Fruit fly (Drosophila melanogaster) whole organism, embryonic: ENCODE data around the gene PGAP2.

ENCODE experiments used
- CG10209 ChIP-seq: fragments of 200-800 bp; sonication (Bioruptor generic); optimal IDR thresholded peaks from 3 replicates; lab custom pipeline; 2017; ENCODE audit warnings: missing biosample characterization, mild to moderate bottlenecking, missing genetic modification characterization, missing genetic modification reagents
- CG10274 ChIP-seq: fragments of 200-800 bp; sonication (Bioruptor generic); optimal IDR thresholded peaks from 3 replicates; lab custom pipeline; 2017; ENCODE audit warnings: missing biosample characterization, mild to moderate bottlenecking, missing genetic modification characterization
- CG11398 ChIP-seq: fragments of 200-800 bp; sonication (Bioruptor generic); optimal IDR thresholded peaks from 2 replicates; lab custom pipeline; 2016; ENCODE audit warnings: missing biosample characterization, missing genetic modification characterization
- CG11504 ChIP-seq: fragments of 200-800 bp; sonication (Bioruptor generic); optimal IDR thresholded peaks from 3 replicates; lab custom pipeline; 2019; ENCODE audit warnings: missing biosample characterization, mild to moderate bottlenecking, missing genetic modification characterization, moderate library complexity
- CG12391 ChIP-seq: fragments of 200-800 bp; sonication (Bioruptor generic); optimal IDR thresholded peaks from 3 replicates; lab custom pipeline; 2018; ENCODE audit warnings: missing biosample characterization, mild to moderate bottlenecking, missing genetic modification characterization, moderate library complexity
- CG14710 ChIP-seq: fragments of 200-800 bp; sonication (Bioruptor generic); optimal IDR thresholded peaks from 3 replicates; lab custom pipeline; 2019; ENCODE audit warnings: missing biosample characterization, mild to moderate bottlenecking, missing genetic modification characterization, moderate library complexity
- CG14965 ChIP-seq: fragments of 200-800 bp; sonication (Bioruptor generic); optimal IDR thresholded peaks from 2 replicates; lab custom pipeline; 2016; ENCODE audit warnings: missing biosample characterization, missing genetic modification characterization, borderline replicate concordance
- CG15601 ChIP-seq: fragments of 200-800 bp; sonication (Bioruptor generic); optimal IDR thresholded peaks from 3 replicates; lab custom pipeline; 2019; ENCODE audit warnings: missing biosample characterization, mild to moderate bottlenecking, missing genetic modification characterization, moderate library complexity
- CG15696 ChIP-seq: fragments of 200-800 bp; sonication (Bioruptor generic); optimal IDR thresholded peaks from 2 replicates; lab custom pipeline; 2019; ENCODE audit warnings: missing biosample characterization, mild to moderate bottlenecking, missing genetic modification characterization, moderate library complexity
- CG17328 ChIP-seq: fragments of 200-800 bp; sonication (Bioruptor generic); IDR thresholded peaks from 2 replicates; pipeline ENCODE4 v1.3.6; 2022; ENCODE audit warnings: missing biosample characterization, missing genetic modification characterization
- CG18599 ChIP-seq: fragments of 200-800 bp; sonication (Bioruptor generic); optimal IDR thresholded peaks from 3 replicates; lab custom pipeline; 2017; ENCODE audit warnings: missing biosample characterization, missing genetic modification characterization, mild to moderate bottlenecking, moderate library complexity, missing genetic modification reagents
- CG2116 ChIP-seq: fragments of 200-800 bp; sonication (Bioruptor generic); optimal IDR thresholded peaks from 3 replicates; lab custom pipeline; 2018; ENCODE audit warnings: missing biosample characterization, mild to moderate bottlenecking, missing genetic modification characterization
- CG3847 ChIP-seq: fragments of 200-800 bp; sonication (Bioruptor generic); IDR thresholded peaks from 2 replicates; pipeline ENCODE4 v1.3.6; 2022; ENCODE audit warnings: missing biosample characterization, missing genetic modification characterization
- CG42726 ChIP-seq: fragments of 200-800 bp; sonication (Bioruptor generic); IDR thresholded peaks from 2 replicates; pipeline ENCODE4 v1.3.6; 2022; ENCODE audit warnings: missing biosample characterization, missing genetic modification characterization; ENCODE audit not compliant: partially characterized antibody
- CG4854 ChIP-seq: fragments of 200-800 bp; sonication (Bioruptor generic); optimal IDR thresholded peaks from 2 replicates; lab custom pipeline; 2016; ENCODE audit warnings: missing biosample characterization, missing genetic modification characterization, inconsistent platforms
- CG6813 ChIP-seq: fragments of 200-800 bp; sonication (Bioruptor generic); optimal IDR thresholded peaks from 2 replicates; lab custom pipeline; 2017; ENCODE audit warnings: missing biosample characterization, missing genetic modification characterization, mild to moderate bottlenecking, moderate library complexity, missing genetic modification reagents
- CG7372 ChIP-seq: fragments of 200-800 bp; sonication (Bioruptor generic); IDR thresholded peaks from 2 replicates; pipeline ENCODE4 v1.3.6; 2022; ENCODE audit warnings: missing biosample characterization, missing genetic modification characterization
- CG7987 ChIP-seq: fragments of 200-800 bp; sonication (Bioruptor generic); optimal IDR thresholded peaks from 2 replicates; lab custom pipeline; 2018; ENCODE audit warnings: missing biosample characterization, mild to moderate bottlenecking, missing genetic modification characterization, moderate library complexity
- CG8281 ChIP-seq: fragments of 200-800 bp; sonication (Bioruptor generic); optimal IDR thresholded peaks from 2 replicates; lab custom pipeline; 2018; ENCODE audit warnings: missing biosample characterization, mild to moderate bottlenecking, missing genetic modification characterization, moderate library complexity
- CoRest ChIP-seq: fragments of 200-800 bp; sonication (Bioruptor generic); optimal IDR thresholded peaks from 3 replicates; lab custom pipeline; 2018; ENCODE audit warnings: missing biosample characterization, mild to moderate bottlenecking, missing genetic modification characterization, moderate library complexity
- Dref ChIP-seq: fragments of 200-800 bp; sonication (Bioruptor generic); IDR thresholded peaks from 2 replicates; pipeline ENCODE4 v1.3.6; 2022; ENCODE audit warnings: missing biosample characterization, missing genetic modification characterization
- Fer1 ChIP-seq: fragments of 200-800 bp; sonication (Bioruptor generic); optimal IDR thresholded peaks from 2 replicates; lab custom pipeline; 2017; ENCODE audit warnings: missing biosample characterization, mild to moderate bottlenecking, missing genetic modification characterization
- Gsc ChIP-seq: fragments of 200-800 bp; sonication (Bioruptor generic); IDR thresholded peaks from 2 replicates; pipeline ENCODE4 v1.3.6; 2022; ENCODE audit warnings: missing biosample characterization, missing genetic modification characterization
- HLH54F ChIP-seq: fragments of 200-800 bp; sonication (Bioruptor generic); optimal IDR thresholded peaks from 3 replicates; lab custom pipeline; 2016; ENCODE audit warnings: missing biosample characterization, missing genetic modification characterization
- HLHmδ ChIP-seq: fragments of 200-800 bp; sonication (Bioruptor generic); optimal IDR thresholded peaks from 2 replicates; lab custom pipeline; 2018; ENCODE audit warnings: missing biosample characterization, mild to moderate bottlenecking, missing genetic modification characterization, moderate library complexity
- Hand ChIP-seq: fragments of 200-800 bp; sonication (Bioruptor generic); optimal IDR thresholded peaks from 2 replicates; lab custom pipeline; 2017; ENCODE audit warnings: mild to moderate bottlenecking, missing biosample characterization, missing genetic modification reagents, missing genetic modification characterization
- MBD-R2 ChIP-seq: fragments of 200-800 bp; sonication (Bioruptor generic); IDR thresholded peaks from 2 replicates; pipeline ENCODE4 v1.3.6; 2022; ENCODE audit warnings: missing biosample characterization, missing genetic modification characterization
- Myb ChIP-seq: fragments of 200-800 bp; sonication (Bioruptor generic); optimal IDR thresholded peaks from 2 replicates; lab custom pipeline; 2016; ENCODE audit warnings: missing biosample characterization, missing genetic modification characterization
- Nf-YA ChIP-seq: fragments of 200-800 bp; sonication (Bioruptor generic); IDR thresholded peaks from 2 replicates; pipeline ENCODE4 v1.3.6; 2022; ENCODE audit warnings: missing biosample characterization, missing genetic modification characterization
- Opbp ChIP-seq: fragments of 200-800 bp; sonication (Bioruptor generic); IDR thresholded peaks from 3 replicates; pipeline ENCODE4 v1.3.6; 2022; ENCODE audit warnings: missing biosample characterization, missing genetic modification characterization; ENCODE audit not compliant: partially characterized antibody
- Sry-δ ChIP-seq: fragments of 200-800 bp; sonication (Bioruptor generic); optimal IDR thresholded peaks from 2 replicates; lab custom pipeline; 2016; ENCODE audit warnings: missing biosample characterization, missing genetic modification characterization
- YL-1 ChIP-seq: fragments of 200-800 bp; sonication (Bioruptor generic); optimal IDR thresholded peaks from 3 replicates; lab custom pipeline; 2017; ENCODE audit warnings: missing biosample characterization, mild to moderate bottlenecking, missing genetic modification characterization
- amos ChIP-seq: fragments of 200-800 bp; sonication (Bioruptor generic); IDR thresholded peaks from 2 replicates; pipeline ENCODE4 v1.3.6; 2022; ENCODE audit warnings: missing biosample characterization, missing genetic modification characterization; ENCODE audit not compliant: partially characterized antibody
- ap ChIP-seq: fragments of 200-800 bp; sonication (Bioruptor generic); IDR thresholded peaks from 2 replicates; pipeline ENCODE4 v1.3.6; 2022; ENCODE audit warnings: missing biosample characterization, missing genetic modification characterization
- bcd ChIP-seq: fragments of 200-800 bp; sonication (Bioruptor generic); optimal IDR thresholded peaks from 2 replicates; lab custom pipeline; 2017; ENCODE audit warnings: missing biosample characterization, mild to moderate bottlenecking, missing genetic modification characterization
- btn ChIP-seq: fragments of 200-800 bp; sonication (Bioruptor generic); optimal IDR thresholded peaks from 2 replicates; lab custom pipeline; 2016; ENCODE audit warnings: missing biosample characterization, missing genetic modification characterization
- dpn ChIP-seq, 2 experiments: fragments of 200-800 bp; sonication (Bioruptor generic); optimal IDR thresholded peaks; 3 replicates each; lab custom pipeline; 2016; ENCODE audit warnings: missing biosample characterization in 2 of 2, missing genetic modification characterization in 2 of 2
- fd102C ChIP-seq: fragments of 200-800 bp; sonication (Bioruptor generic); optimal IDR thresholded peaks from 2 replicates; lab custom pipeline; 2018; ENCODE audit warnings: missing biosample characterization, mild to moderate bottlenecking, missing genetic modification characterization, moderate library complexity
- fd3F ChIP-seq: fragments of 200-800 bp; sonication (Bioruptor generic); optimal IDR thresholded peaks from 2 replicates; lab custom pipeline; 2018; ENCODE audit warnings: missing biosample characterization, mild to moderate bottlenecking, missing genetic modification characterization, moderate library complexity
- h ChIP-seq: fragments of >200 bp; optimal IDR thresholded peaks from 2 replicates; lab custom pipeline; 2017
- hb ChIP-seq: fragments of 200-800 bp; sonication (Bioruptor generic); IDR thresholded peaks from 3 replicates; pipeline ENCODE4 v1.3.6; 2022; ENCODE audit warnings: missing biosample characterization, missing genetic modification characterization; ENCODE audit not compliant: partially characterized antibody
- her ChIP-seq: fragments of 200-800 bp; sonication (Bioruptor generic); optimal IDR thresholded peaks from 2 replicates; lab custom pipeline; 2016; ENCODE audit warnings: missing biosample characterization, missing genetic modification characterization
- ind ChIP-seq: fragments of 200-800 bp; sonication (Bioruptor generic); optimal IDR thresholded peaks from 3 replicates; lab custom pipeline; 2016; ENCODE audit warnings: missing biosample characterization, missing genetic modification characterization
- nerfin-2 ChIP-seq: fragments of 200-800 bp; sonication (Bioruptor generic); IDR thresholded peaks from 2 replicates; pipeline ENCODE4 v1.3.6; 2022; ENCODE audit warnings: missing biosample characterization, missing genetic modification characterization; ENCODE audit not compliant: partially characterized antibody
- prd ChIP-seq, 3 experiments: fragments of >200 bp in 2 of 3; fragments of 200-800 bp in 1 of 3; sonication (Bioruptor generic) in 1 of 3; optimal IDR thresholded peaks in 2 of 3; IDR thresholded peaks in 1 of 3; 2 replicates in 2 of 3; 3 replicates in 1 of 3; pipeline versions ENCODE4 v1.3.6 to Lab custom; 2017 to 2022; ENCODE audit warnings: missing biosample characterization in 1 of 3, missing genetic modification characterization in 1 of 3
- pzg ChIP-seq: fragments of 200-800 bp; sonication (Bioruptor generic); optimal IDR thresholded peaks from 3 replicates; lab custom pipeline; 2018; ENCODE audit warnings: missing biosample characterization, mild to moderate bottlenecking, missing genetic modification characterization, moderate library complexity
- sens ChIP-seq: fragments of 200-800 bp; sonication (Bioruptor generic); peaks from one replicate; lab custom pipeline; 2016; ENCODE audit warnings: missing biosample characterization, missing genetic modification characterization
- trem ChIP-seq: fragments of 200-800 bp; optimal IDR thresholded peaks from 3 replicates; lab custom pipeline; 2019; ENCODE audit warnings: missing biosample characterization, mild to moderate bottlenecking, missing genetic modification characterization, moderate library complexity
- twi ChIP-seq: fragments of 200-800 bp; optimal IDR thresholded peaks from 2 replicates; lab custom pipeline; 2019; ENCODE audit warnings: missing biosample characterization, mild to moderate bottlenecking, missing genetic modification characterization, moderate library complexity
- zf30C ChIP-seq: fragments of 200-800 bp; sonication (Bioruptor generic); optimal IDR thresholded peaks from 3 replicates; lab custom pipeline; 2018; ENCODE audit warnings: missing biosample characterization, mild to moderate bottlenecking, missing genetic modification characterization

The PGAP2 gene

DNA sequence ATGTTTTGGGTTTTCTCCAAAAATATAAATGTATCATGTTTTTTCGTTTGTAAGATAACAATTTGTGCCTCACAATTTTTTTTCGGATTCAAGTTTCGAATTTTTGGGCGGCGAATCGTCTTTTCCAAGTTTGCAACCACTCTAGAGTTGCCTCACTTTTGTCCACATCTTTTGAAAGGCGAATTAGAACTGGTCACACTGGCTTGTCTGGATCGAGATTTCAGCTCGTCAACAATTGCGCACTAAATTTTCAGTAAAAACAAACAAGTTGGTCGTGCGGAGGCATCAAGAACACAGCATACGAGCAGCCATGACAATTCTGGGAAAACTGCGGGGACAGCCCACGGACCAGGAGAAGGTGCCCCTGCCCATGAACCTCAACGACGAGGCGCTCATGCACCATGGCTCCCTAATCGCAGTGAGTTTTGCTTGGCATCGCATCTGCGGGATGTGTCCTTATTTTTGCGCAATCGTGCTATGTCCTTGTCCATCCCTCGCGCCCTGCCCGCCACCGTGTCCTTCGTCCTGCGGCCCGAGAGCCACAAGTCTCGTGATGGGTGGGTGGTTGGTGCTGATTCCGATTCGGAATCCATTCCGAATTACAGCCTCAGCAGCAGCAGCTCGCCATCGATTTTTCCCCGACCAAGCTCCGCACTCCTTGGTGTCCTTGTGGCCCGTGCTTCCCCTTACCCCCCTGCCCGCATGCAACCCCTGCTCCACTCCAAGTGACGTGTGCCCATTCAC lies 2.1 kb upstream of the PGAP2 start, which contains the start of gene CG3662 (continued):
- TF ChIP-seq dpn (GFP tag; optimal IDR thresholded peaks at IDR 0.05; lab: Kevin White, UChicago) (peak in 1 of 2 experiments; percentile 6), twi (tag; lab: Kevin White, UChicago) (peak; percentile 5), CG7372 (GFP tag; lab: Robert Waterston, UW) (no peak), CG3847 (GFP tag; lab: Robert Waterston, UW) (peak; percentile 72), sens (GFP tag; lab: Kevin White, UChicago) (peak; percentile 62), CG12391 (tag; lab: Kevin White, UChicago) (peak; percentile 17), CoRest (tag; lab: Kevin White, UChicago) (peak; percentile 39), Myb (peak; percentile 93), CG8281 (tag; lab: Kevin White, UChicago) (no peak), MBD-R2 (GFP tag; lab: Robert Waterston, UW) (peak; percentile 69), h (lab: Kevin White, UChicago) (no peak), CG6813 (GFP tag; lab: Kevin White, UChicago) (no peak), bcd (GFP tag; lab: Kevin White, UChicago) (peak; percentile 16), Dref (GFP tag; lab: Robert Waterston, UW) (peak; percentile 54), fd102C (no peak), Fer1 (GFP tag; lab: Kevin White, UChicago) (peak; percentile 33), CG14965 (GFP tag; lab: Kevin White, UChicago) (no peak), CG2116 (GFP tag; lab: Kevin White, UChicago) (peak; percentile 65), CG15601 (tag; lab: Kevin White, UChicago) (peak; percentile 47), nerfin-2 (GFP tag; lab: Robert Waterston, UW) (no peak), HLHmδ (GFP tag; lab: Kevin White, UChicago) (peak; percentile 11), zf30C (GFP tag; lab: Kevin White, UChicago) (peak; percentile 4), ind (no peak), prd (optimal IDR thresholded peaks at IDR 0.05; lab: Kevin White, UChicago) (no peak), prd (GFP tag; IDR thresholded peaks at IDR 0.05; lab: Robert Waterston, UW) (no peak), pzg (GFP tag; lab: Kevin White, UChicago) (peak; percentile 95), CG4854 (no peak), CG18599 (GFP tag; lab: Kevin White, UChicago) (no peak), her (GFP tag; lab: Kevin White, UChicago) (peak; percentile 60), Opbp (GFP tag; lab: Robert Waterston, UW) (peak; percentile 64; the same call in 2 of the 3 replicates), hb (GFP tag; lab: Robert Waterston, UW) (no peak), amos (peak; percentile 46; the same call in 1 of the 2 replicates), CG7987 (GFP tag; lab: Kevin White, UChicago) (peak; percentile 15), Hand (no peak), CG15696 (tag; lab: Kevin White, UChicago) (no peak), YL-1 (GFP tag; lab: Kevin White, UChicago) (peak; percentile 77), CG42726 (peak; percentile 49; the same call in 1 of the 2 replicates), CG10209 (GFP tag; lab: Kevin White, UChicago) (no peak)

DNA sequence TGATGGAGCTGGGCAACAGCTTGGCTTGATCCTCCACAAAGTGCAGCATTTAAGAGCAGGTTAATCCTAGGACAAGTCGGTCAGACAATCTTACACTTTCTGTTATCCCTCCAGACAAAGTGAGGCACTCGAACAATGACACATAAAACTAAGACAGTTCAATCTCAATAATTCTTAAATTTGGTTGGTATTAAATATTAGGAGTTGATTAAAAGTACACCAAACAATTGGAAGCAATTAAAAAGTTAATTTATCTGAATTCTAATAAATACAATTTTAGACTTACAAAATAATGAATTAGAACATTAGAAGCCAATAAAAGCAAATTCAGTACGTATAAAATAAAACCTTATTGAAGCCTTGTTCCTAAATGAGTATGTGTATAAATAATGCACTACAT lies 1.5 kb downstream of the PGAP2 start, which contains the start of gene CG15880:
Gene CG15880, minus strand, starts transcription at position 101 of the 400 bp plus-strand sequence.
- no peak for TF ChIP-seq CG11504
- TF ChIP-seq ap (GFP tag; lab: Robert Waterston, UW), result no peak
- no peak for TF ChIP-seq CG17328 (GFP tag; lab: Robert Waterston, UW)
- TF ChIP-seq fd3F (GFP tag; lab: Kevin White, UChicago), result no peak
- no peak for TF ChIP-seq HLH54F (GFP tag; lab: Kevin White, UChicago)
- TF ChIP-seq CG11398, result no peak
- no peak for TF ChIP-seq CG10274 (GFP tag; lab: Kevin White, UChicago)
- no peak for TF ChIP-seq btn (GFP tag; lab: Kevin White, UChicago)
- no peak for TF ChIP-seq Nf-YA (GFP tag; lab: Robert Waterston, UW)
- TF ChIP-seq Gsc (GFP tag; lab: Robert Waterston, UW), result no peak
- TF ChIP-seq trem, result no peak
- no peak for TF ChIP-seq Sry-δ (GFP tag; lab: Kevin White, UChicago)
- no peak for TF ChIP-seq CG14710
